Fruit fly (Drosophila melanogaster) whole organism, embryonic: ENCODE data around the gene tay.

Source experiments
- BtbVII ChIP-seq: fragments of 200-800 bp; sonication (Bioruptor generic); optimal IDR thresholded peaks from 3 replicates; lab custom pipeline; 2017; ENCODE audit warnings: missing biosample characterization, mild to moderate bottlenecking, missing genetic modification characterization
- CG10209 ChIP-seq: fragments of 200-800 bp; sonication (Bioruptor generic); optimal IDR thresholded peaks from 3 replicates; lab custom pipeline; 2017; ENCODE audit warnings: missing biosample characterization, mild to moderate bottlenecking, missing genetic modification characterization, missing genetic modification reagents
- CG10366 ChIP-seq: fragments of 200-800 bp; sonication (Bioruptor generic); IDR thresholded peaks from 2 replicates; pipeline ENCODE4 v1.3.6; 2022; ENCODE audit warnings: missing biosample characterization, missing genetic modification characterization
- CG10543 ChIP-seq: fragments of 200-800 bp; sonication (Bioruptor generic); optimal IDR thresholded peaks from 3 replicates; lab custom pipeline; 2017; ENCODE audit warnings: missing biosample characterization, mild to moderate bottlenecking, missing genetic modification characterization, moderate library complexity
- CG10979 ChIP-seq: fragments of 200-800 bp; sonication (Bioruptor generic); optimal IDR thresholded peaks from 2 replicates; lab custom pipeline; 2018; ENCODE audit warnings: missing biosample characterization, mild to moderate bottlenecking, missing genetic modification characterization, moderate library complexity
- CG11093 ChIP-seq: fragments of 200-800 bp; sonication (Bioruptor generic); IDR thresholded peaks from 3 replicates; pipeline ENCODE4 v1.3.6; 2022; ENCODE audit warnings: missing biosample characterization, missing genetic modification characterization
- CG11247 ChIP-seq: fragments of 200-800 bp; sonication (Bioruptor generic); IDR thresholded peaks from 2 replicates; pipeline ENCODE4 v1.3.6; 2022; ENCODE audit warnings: missing biosample characterization, missing genetic modification characterization
- CG13424 ChIP-seq: fragments of 200-800 bp; sonication (Bioruptor generic); optimal IDR thresholded peaks from 2 replicates; lab custom pipeline; 2019; ENCODE audit warnings: missing biosample characterization, mild to moderate bottlenecking, missing genetic modification characterization, moderate library complexity
- CG15269 ChIP-seq: fragments of 200-800 bp; sonication (Bioruptor generic); optimal IDR thresholded peaks from 2 replicates; lab custom pipeline; 2018; ENCODE audit warnings: missing biosample characterization, mild to moderate bottlenecking, missing genetic modification characterization, moderate library complexity
- CG1529 ChIP-seq: fragments of 200-800 bp; sonication (Bioruptor generic); optimal IDR thresholded peaks from 3 replicates; lab custom pipeline; 2018; ENCODE audit warnings: missing biosample characterization, missing genetic modification characterization
- CG15514 ChIP-seq: fragments of 200-800 bp; sonication (Bioruptor generic); optimal IDR thresholded peaks from 3 replicates; lab custom pipeline; 2017; ENCODE audit warnings: missing biosample characterization, missing genetic modification characterization, mild to moderate bottlenecking, moderate library complexity, missing genetic modification reagents
- CG15601 ChIP-seq: fragments of 200-800 bp; sonication (Bioruptor generic); optimal IDR thresholded peaks from 3 replicates; lab custom pipeline; 2019; ENCODE audit warnings: missing biosample characterization, mild to moderate bottlenecking, missing genetic modification characterization, moderate library complexity
- CG16779 ChIP-seq: fragments of 200-800 bp; sonication (Bioruptor generic); IDR thresholded peaks from 2 replicates; pipeline ENCODE4 v1.3.6; 2022; ENCODE audit warnings: missing biosample characterization, missing genetic modification characterization
- CG17361 ChIP-seq: fragments of 200-800 bp; sonication (Bioruptor generic); IDR thresholded peaks from 3 replicates; pipeline ENCODE4 v1.3.6; 2022; ENCODE audit warnings: missing biosample characterization, missing genetic modification characterization
- CG30403 ChIP-seq: fragments of 200-800 bp; sonication (Bioruptor generic); optimal IDR thresholded peaks from 3 replicates; lab custom pipeline; 2016; ENCODE audit warnings: missing biosample characterization, missing genetic modification characterization
- CG31365 ChIP-seq: fragments of 200-800 bp; sonication (Bioruptor generic); optimal IDR thresholded peaks from 2 replicates; lab custom pipeline; 2018; ENCODE audit warnings: missing biosample characterization, mild to moderate bottlenecking, missing genetic modification characterization
- CG33557 ChIP-seq: fragments of 200-800 bp; sonication (Bioruptor generic); optimal IDR thresholded peaks from 2 replicates; lab custom pipeline; 2019; ENCODE audit warnings: missing biosample characterization, mild to moderate bottlenecking, missing genetic modification characterization, moderate library complexity
- CG3838 ChIP-seq: fragments of 200-800 bp; sonication (Bioruptor generic); optimal IDR thresholded peaks from 3 replicates; lab custom pipeline; 2016; ENCODE audit warnings: missing biosample characterization, missing genetic modification characterization
- D ChIP-seq, 2 experiments: fragments of 200-800 bp in 1 of 2; fragments of >200 bp in 1 of 2; sonication (Bioruptor generic) in 1 of 2; optimal IDR thresholded peaks; 2 replicates in 1 of 2; 3 replicates in 1 of 2; lab custom pipeline; 2017; ENCODE audit warnings: mild to moderate bottlenecking in 1 of 2, missing biosample characterization in 1 of 2, missing genetic modification characterization in 1 of 2, missing genetic modification reagents in 1 of 2
- Dek ChIP-seq: fragments of 200-800 bp; sonication (Bioruptor generic); optimal IDR thresholded peaks from 3 replicates; lab custom pipeline; 2019; ENCODE audit warnings: missing biosample characterization, mild to moderate bottlenecking, missing genetic modification characterization, moderate library complexity
- Dip3 ChIP-seq: fragments of 200-800 bp; sonication (Bioruptor generic); optimal IDR thresholded peaks from 3 replicates; lab custom pipeline; 2016; ENCODE audit warnings: missing biosample characterization, missing genetic modification characterization
- Dref ChIP-seq: fragments of 200-800 bp; sonication (Bioruptor generic); IDR thresholded peaks from 2 replicates; pipeline ENCODE4 v1.3.6; 2022; ENCODE audit warnings: missing biosample characterization, missing genetic modification characterization
- HHEX ChIP-seq: fragments of 200-800 bp; sonication (Bioruptor generic); optimal IDR thresholded peaks from 3 replicates; lab custom pipeline; 2017; ENCODE audit warnings: missing biosample characterization, mild to moderate bottlenecking, missing genetic modification characterization, missing genetic modification reagents
- HLH3B ChIP-seq: fragments of 200-800 bp; sonication (Bioruptor generic); IDR thresholded peaks from 2 replicates; pipeline ENCODE4 v1.3.6; 2022; ENCODE audit warnings: missing biosample characterization, missing genetic modification characterization
- Hr51 ChIP-seq, 2 experiments: fragments of 200-800 bp; sonication (Bioruptor generic); optimal IDR thresholded peaks; 2 replicates in 1 of 2; 3 replicates in 1 of 2; lab custom pipeline; 2016 to 2018; ENCODE audit warnings: missing biosample characterization in 2 of 2, missing genetic modification characterization in 2 of 2, mild to moderate bottlenecking in 1 of 2, moderate library complexity in 1 of 2
- MESR4 ChIP-seq: fragments of 200-800 bp; sonication (Bioruptor generic); optimal IDR thresholded peaks from 2 replicates; lab custom pipeline; 2018; ENCODE audit warnings: missing biosample characterization, mild to moderate bottlenecking, missing genetic modification characterization, moderate library complexity
- Oli ChIP-seq: fragments of 200-800 bp; sonication (Bioruptor generic); optimal IDR thresholded peaks from 2 replicates; lab custom pipeline; 2018; ENCODE audit warnings: missing biosample characterization, mild to moderate bottlenecking, missing genetic modification characterization, moderate library complexity
- Six4 ChIP-seq: fragments of 200-800 bp; sonication (Bioruptor generic); optimal IDR thresholded peaks from 2 replicates; lab custom pipeline; 2016; ENCODE audit warnings: missing biosample characterization, missing genetic modification characterization
- ac ChIP-seq: fragments of 200-800 bp; sonication (Bioruptor generic); optimal IDR thresholded peaks from 3 replicates; lab custom pipeline; 2017; ENCODE audit warnings: missing biosample characterization, mild to moderate bottlenecking, missing genetic modification characterization
- al ChIP-seq: fragments of 200-800 bp; sonication (Bioruptor generic); IDR thresholded peaks from 2 replicates; pipeline ENCODE4 v1.3.6; 2022; ENCODE audit warnings: missing biosample characterization, missing genetic modification characterization
- bigmax ChIP-seq: fragments of 200-800 bp; sonication (Bioruptor generic); optimal IDR thresholded peaks from 2 replicates; lab custom pipeline; 2018; ENCODE audit warnings: missing biosample characterization, mild to moderate bottlenecking, missing genetic modification characterization
- caup ChIP-seq: fragments of 200-800 bp; sonication (Bioruptor generic); optimal IDR thresholded peaks from 3 replicates; lab custom pipeline; 2017; ENCODE audit warnings: missing biosample characterization, mild to moderate bottlenecking, missing genetic modification characterization, moderate library complexity; ENCODE audit not compliant: severe bottlenecking
- dm ChIP-seq: fragments of 200-800 bp; sonication (Bioruptor generic); optimal IDR thresholded peaks from 3 replicates; lab custom pipeline; 2016; ENCODE audit warnings: missing biosample characterization, missing genetic modification characterization
- eve ChIP-seq, 2 experiments: fragments of >200 bp; optimal IDR thresholded peaks; 2 replicates each; lab custom pipeline; 2017; ENCODE audit warnings: missing biosample characterization in 2 of 2, missing genetic modification characterization in 2 of 2
- exex ChIP-seq: fragments of 200-800 bp; sonication (Bioruptor generic); optimal IDR thresholded peaks from 4 replicates; lab custom pipeline; 2018; ENCODE audit warnings: missing biosample characterization, mild to moderate bottlenecking, missing genetic modification characterization, moderate library complexity
- her ChIP-seq: fragments of 200-800 bp; sonication (Bioruptor generic); optimal IDR thresholded peaks from 2 replicates; lab custom pipeline; 2016; ENCODE audit warnings: missing biosample characterization, missing genetic modification characterization
- inv ChIP-seq: fragments of 200-800 bp; sonication (Bioruptor generic); IDR thresholded peaks from 2 replicates; pipeline ENCODE4 v1.3.6; 2022; ENCODE audit warnings: missing biosample characterization, missing genetic modification characterization; ENCODE audit not compliant: partially characterized antibody
- jing ChIP-seq: fragments of 200-800 bp; sonication (Bioruptor generic); optimal IDR thresholded peaks from 2 replicates; lab custom pipeline; 2018; ENCODE audit warnings: missing biosample characterization, mild to moderate bottlenecking, missing genetic modification characterization
- ken ChIP-seq: fragments of 200-800 bp; sonication (Bioruptor generic); IDR thresholded peaks from 3 replicates; pipeline ENCODE4 v1.3.6; 2022; ENCODE audit warnings: missing biosample characterization, missing genetic modification characterization
- maf-S ChIP-seq: fragments of 200-800 bp; sonication (Bioruptor generic); optimal IDR thresholded peaks from 2 replicates; lab custom pipeline; 2016; ENCODE audit warnings: missing biosample characterization, missing genetic modification characterization
- mirr ChIP-seq: fragments of 200-800 bp; sonication (Bioruptor generic); optimal IDR thresholded peaks from 3 replicates; lab custom pipeline; 2018; ENCODE audit warnings: missing biosample characterization, mild to moderate bottlenecking, missing genetic modification characterization
- otp ChIP-seq: fragments of 200-800 bp; sonication (Bioruptor generic); IDR thresholded peaks from 3 replicates; pipeline ENCODE4, ENCODE4 v1.3.6; 2022; ENCODE audit warnings: missing biosample characterization, missing genetic modification characterization
- sim ChIP-seq: fragments of 200-800 bp; sonication (Bioruptor generic); IDR thresholded peaks from 2 replicates; pipeline ENCODE4 v1.3.6; 2022; ENCODE audit warnings: missing biosample characterization, missing genetic modification characterization
- slbo ChIP-seq: fragments of 200-800 bp; sonication (Bioruptor generic); IDR thresholded peaks from 2 replicates; pipeline ENCODE4 v1.3.6; 2022; ENCODE audit warnings: missing biosample characterization, missing genetic modification characterization
- ssp ChIP-seq: fragments of 200-800 bp; sonication (Bioruptor generic); IDR thresholded peaks from 2 replicates; pipeline ENCODE4 v1.3.6; 2022; ENCODE audit warnings: missing biosample characterization, missing genetic modification characterization
- usp ChIP-seq: fragments of >200 bp; optimal IDR thresholded peaks from 2 replicates; lab custom pipeline; 2017; ENCODE audit warnings: missing biosample characterization, missing genetic modification characterization

Gene tay

DNA sequence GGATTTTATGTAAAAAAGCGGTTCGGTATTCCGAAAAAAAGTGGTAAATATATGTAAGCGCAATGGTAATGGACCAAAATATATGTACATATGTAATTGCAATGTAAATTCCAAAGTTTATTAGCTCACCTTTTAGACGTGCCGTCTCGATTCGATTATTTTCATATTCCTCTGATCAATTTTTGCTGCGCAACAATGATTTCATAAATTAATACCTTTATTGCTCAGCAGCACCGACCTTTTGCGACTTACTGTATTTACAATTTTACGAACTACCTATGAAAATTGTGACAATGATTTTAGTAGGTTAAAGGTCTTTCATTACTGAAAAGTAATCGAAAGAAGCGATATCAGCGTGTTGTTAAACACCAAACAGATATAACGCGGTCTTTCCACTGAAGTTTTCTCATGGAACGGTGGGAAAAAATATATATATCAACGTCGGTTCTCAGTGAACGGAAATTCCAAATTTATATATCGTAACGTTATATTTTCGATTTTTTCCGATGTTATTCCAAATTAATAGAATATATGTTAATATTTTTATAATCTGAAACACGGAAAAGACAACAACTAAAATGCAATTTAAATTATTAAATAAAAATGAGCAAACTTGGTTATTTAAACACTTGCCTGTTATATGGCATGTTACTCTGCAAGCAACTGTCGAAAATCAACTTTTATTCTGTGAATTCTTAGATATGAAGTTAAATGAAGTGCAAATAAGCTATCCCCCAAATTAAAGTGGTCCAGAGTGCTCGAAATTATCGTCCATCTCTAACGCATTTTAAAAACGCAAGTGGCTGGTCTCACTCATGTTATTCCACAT lies 2.9 kb upstream of the tay start, which contains the start of the genes MSBP and CG15916 (continued):
- TF ChIP-seq CG15601 (tag; lab: Kevin White, UChicago) = peak; percentile 12
- peak; percentile 61 for TF ChIP-seq Dref
- peak; percentile 26 for TF ChIP-seq Six4
- peak; percentile 57 for TF ChIP-seq CG10209 (GFP tag; lab: Kevin White, UChicago)
- peak; percentile 93 for TF ChIP-seq ssp (GFP tag; lab: Robert Waterston, UW)
- peak; percentile 75 for TF ChIP-seq MESR4
- no peak for TF ChIP-seq HLH3B
- TF ChIP-seq CG1529 (GFP tag; lab: Kevin White, UChicago) = no peak
- no peak for TF ChIP-seq ac (GFP tag; lab: Kevin White, UChicago)
- peak; percentile 27 for TF ChIP-seq CG10979
- peak; percentile 55 for TF ChIP-seq slbo
- peak; percentile 34 for TF ChIP-seq Oli
- 0 out of 3 replicates have a peak, but pooled peaks have one; percentile 42 for TF ChIP-seq CG11093 (GFP tag; lab: Robert Waterston, UW)
- TF ChIP-seq CG17361 (GFP tag; lab: Robert Waterston, UW) = peak; percentile 74; the same call in 1 of the 3 replicates
- TF ChIP-seq Dek (tag; lab: Kevin White, UChicago) = peak; percentile 13
- peak; percentile 49 for TF ChIP-seq CG30403 (GFP tag; lab: Kevin White, UChicago)
- peak; percentile 18 for TF ChIP-seq CG33557
- TF ChIP-seq Dip3 (GFP tag; lab: Kevin White, UChicago) = peak; percentile 1
- TF ChIP-seq CG15514 (GFP tag; lab: Kevin White, UChicago) = peak; percentile 34

DNA sequence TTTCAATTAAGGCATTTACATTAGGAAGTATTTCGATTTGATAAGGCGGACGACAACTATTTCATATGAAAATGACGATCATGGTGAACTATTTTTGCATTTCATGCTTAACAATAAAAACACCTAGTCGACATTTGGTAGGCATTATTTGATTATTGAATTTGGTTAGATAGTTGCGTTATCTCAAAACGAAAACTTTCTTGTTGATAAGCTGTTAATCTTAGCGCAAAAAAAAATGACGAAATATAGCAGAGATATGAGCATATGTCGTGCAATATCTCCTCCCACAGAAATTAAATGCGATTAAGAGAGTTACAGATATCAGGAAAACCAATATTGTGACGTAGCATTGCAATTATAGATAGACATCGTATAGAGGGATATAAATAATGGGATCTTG lies 1.7 kb upstream of the tay start:
- TF ChIP-seq inv (GFP tag; lab: Robert Waterston, UW) (no peak), Hr51 (GFP tag; optimal IDR thresholded peaks at IDR 0.05; lab: Kevin White, UChicago) (no peak), CG15269 (no peak), exex (tag; lab: Kevin White, UChicago) (peak; percentile 89), eve (GFP tag; optimal IDR thresholded peaks at IDR 0.05; lab: Kevin White, UChicago) (no peak), jing (no peak), CG11247 (GFP tag; lab: Robert Waterston, UW) (no peak), mirr (peak; percentile 60), sim (no peak), CG16779 (GFP tag; lab: Robert Waterston, UW) (no peak), CG10366 (no peak), CG10543 (GFP tag; lab: Kevin White, UChicago) (no peak), D (optimal IDR thresholded peaks at IDR 0.05; lab: Kevin White, UChicago) (no peak), D (GFP tag; optimal IDR thresholded peaks at IDR 0.05; lab: Kevin White, UChicago) (no peak)

- no peak for TF ChIP-seq dm (GFP tag; lab: Kevin White, UChicago)
- TF ChIP-seq HHEX = no peak
- no peak for TF ChIP-seq ken (GFP tag; lab: Robert Waterston, UW)
- TF ChIP-seq usp = no peak
- TF ChIP-seq CG13424 = no peak
- no peak for TF ChIP-seq D (optimal IDR thresholded peaks at IDR 0.05; lab: Kevin White, UChicago)
- no peak for TF ChIP-seq D (GFP tag; optimal IDR thresholded peaks at IDR 0.05; lab: Kevin White, UChicago)
- TF ChIP-seq CG31365 (tag; lab: Kevin White, UChicago) = no peak
- no peak for TF ChIP-seq slbo
- no peak for TF ChIP-seq maf-S (GFP tag; lab: Kevin White, UChicago)
- no peak for TF ChIP-seq bigmax (GFP tag; lab: Kevin White, UChicago)
- no peak for TF ChIP-seq otp (GFP tag; lab: Robert Waterston, UW)
- TF ChIP-seq CG3838 = no peak
- TF ChIP-seq BtbVII = no peak
- no peak for TF ChIP-seq her (GFP tag; lab: Kevin White, UChicago)
- TF ChIP-seq al (GFP tag; lab: Robert Waterston, UW) = no peak
- no peak for TF ChIP-seq caup (GFP tag; lab: Kevin White, UChicago)
These were observed 482 bp downstream of the tay start for dm6 chrX:15886411-15887246.
